Worm (Caenorhabditis elegans) whole organism, L3 larva: ENCODE measurements around the gene C15H11.11.

Experiments used
- R02D3.7 ChIP-seq: fragments of 150-350 bp; optimal IDR thresholded peaks from 2 replicates; lab custom pipeline; 2014; ENCODE audit warnings: missing biosample characterization, missing genetic modification characterization
- ZK546.5 ChIP-seq: sonication (generic microtip); optimal IDR thresholded peaks from 2 replicates; lab custom pipeline; 2017; ENCODE audit warnings: missing biosample characterization, missing genetic modification characterization
- ama-1 ChIP-seq: fragments of 150-350 bp; optimal IDR thresholded peaks from 2 replicates; lab custom pipeline; 2018
- ceh-82 ChIP-seq: fragments of 150-350 bp; optimal IDR thresholded peaks from 2 replicates; lab custom pipeline; 2014; ENCODE audit warnings: missing biosample characterization, missing genetic modification characterization
- daf-12 ChIP-seq: fragments of 150-350 bp; optimal IDR thresholded peaks from 2 replicates; lab custom pipeline; 2014; ENCODE audit warnings: missing biosample characterization, missing genetic modification reagents, missing genetic modification characterization
- egl-27 ChIP-seq: sonication (generic microtip); optimal IDR thresholded peaks from 4 replicates; lab custom pipeline; 2017; ENCODE audit warnings: missing biosample characterization, missing genetic modification reagents, missing genetic modification characterization
- egl-5 ChIP-seq: fragments of 150-350 bp; optimal IDR thresholded peaks from 2 replicates; lab custom pipeline; 2017; ENCODE audit warnings: missing biosample characterization, missing genetic modification reagents, missing genetic modification characterization, inconsistent platforms
- elt-1 ChIP-seq: fragments of 150-350 bp; optimal IDR thresholded peaks from 2 replicates; lab custom pipeline; 2014; ENCODE audit warnings: missing biosample characterization, missing genetic modification characterization
- elt-2 ChIP-seq: sonication (generic microtip); optimal IDR thresholded peaks from 2 replicates; lab custom pipeline; 2016; ENCODE audit warnings: missing genetic modification reagents, mild to moderate bottlenecking, missing genetic modification characterization, missing compliant biosample characterization
- elt-3 ChIP-seq, 3 experiments: fragments of 150-350 bp in 1 of 3; sonication (generic microtip) in 2 of 3; optimal IDR thresholded peaks; 2 replicates in 2 of 3; 4 replicates in 1 of 3; lab custom pipeline; 2014 to 2017; ENCODE audit warnings: missing biosample characterization in 3 of 3, missing genetic modification characterization in 3 of 3
- eor-1 ChIP-seq, 2 experiments: fragments of 150-350 bp; optimal IDR thresholded peaks; 2 replicates each; lab custom pipeline; 2014 to 2018; ENCODE audit warnings: missing biosample characterization in 2 of 2, missing genetic modification characterization in 2 of 2
- fkh-10 ChIP-seq: sonication (generic microtip); optimal IDR thresholded peaks from 2 replicates; lab custom pipeline; 2017; ENCODE audit warnings: missing biosample characterization, missing genetic modification reagents, missing genetic modification characterization
- fkh-2 ChIP-seq: fragments of 150-350 bp; optimal IDR thresholded peaks from 2 replicates; lab custom pipeline; 2014; ENCODE audit warnings: missing biosample characterization, missing genetic modification reagents, missing genetic modification characterization
- fos-1 ChIP-seq: fragments of 150-350 bp; optimal IDR thresholded peaks from 2 replicates; lab custom pipeline; 2014; ENCODE audit warnings: missing biosample characterization, missing genetic modification characterization
- hmg-11 ChIP-seq: sonication (generic microtip); optimal IDR thresholded peaks from 2 replicates; lab custom pipeline; 2016; ENCODE audit warnings: missing genetic modification characterization, missing compliant biosample characterization
- jun-1 ChIP-seq: fragments of 150-350 bp; optimal IDR thresholded peaks from 2 replicates; lab custom pipeline; 2014; ENCODE audit warnings: missing biosample characterization, missing genetic modification reagents, missing genetic modification characterization
- lin-15B ChIP-seq: fragments of 150-350 bp; optimal IDR thresholded peaks from 2 replicates; lab custom pipeline; 2014; ENCODE audit warnings: missing biosample characterization, missing genetic modification characterization
- lin-39 ChIP-seq: fragments of 150-350 bp; optimal IDR thresholded peaks from 2 replicates; lab custom pipeline; 2018; ENCODE audit warnings: missing biosample characterization, missing genetic modification reagents, missing genetic modification characterization
- lsy-12 ChIP-seq: sonication (generic microtip); optimal IDR thresholded peaks from 2 replicates; lab custom pipeline; 2016; ENCODE audit warnings: mild to moderate bottlenecking, missing genetic modification characterization, missing compliant biosample characterization
- mdl-1 ChIP-seq: fragments of 150-350 bp; optimal IDR thresholded peaks from 2 replicates; lab custom pipeline; 2014; ENCODE audit warnings: missing biosample characterization, missing genetic modification characterization
- mml-1 ChIP-seq: fragments of 150-350 bp; sonication (generic microtip); optimal IDR thresholded peaks from 3 replicates; lab custom pipeline; 2014; ENCODE audit warnings: missing biosample characterization, missing genetic modification characterization
- nfya-1 ChIP-seq: sonication (generic microtip); optimal IDR thresholded peaks from 2 replicates; lab custom pipeline; 2017; ENCODE audit warnings: missing genetic modification characterization, mild to moderate bottlenecking, missing compliant biosample characterization, antibody characterized with exemption, moderate library complexity; ENCODE audit not compliant: insufficient read depth
- nhr-23 ChIP-seq: fragments of 150-350 bp; optimal IDR thresholded peaks from 2 replicates; lab custom pipeline; 2014; ENCODE audit warnings: missing biosample characterization, missing genetic modification reagents, missing genetic modification characterization
- nhr-237 ChIP-seq: fragments of 150-350 bp; optimal IDR thresholded peaks from 2 replicates; lab custom pipeline; 2014; ENCODE audit warnings: missing biosample characterization, missing genetic modification characterization
- nhr-25 ChIP-seq: sonication (generic microtip); optimal IDR thresholded peaks from 2 replicates; lab custom pipeline; 2017; ENCODE audit warnings: missing biosample characterization, missing genetic modification characterization
- nhr-43 ChIP-seq: sonication (generic microtip); optimal IDR thresholded peaks from 2 replicates; lab custom pipeline; 2016; ENCODE audit warnings: mild to moderate bottlenecking, missing genetic modification characterization, missing compliant biosample characterization; ENCODE audit not compliant: poor library complexity, severe bottlenecking
- nhr-67 ChIP-seq: fragments of 150-350 bp; optimal IDR thresholded peaks from 2 replicates; lab custom pipeline; 2014; ENCODE audit warnings: missing biosample characterization, missing genetic modification characterization
- nhr-77 ChIP-seq: fragments of 150-350 bp; optimal IDR thresholded peaks from 2 replicates; lab custom pipeline; 2014; ENCODE audit warnings: missing biosample characterization, missing genetic modification characterization
- pha-4 ChIP-seq: fragments of 150-350 bp; optimal IDR thresholded peaks from 2 replicates; lab custom pipeline; 2014; ENCODE audit warnings: missing biosample characterization, missing genetic modification reagents, missing genetic modification characterization
- pqm-1 ChIP-seq: fragments of 150-350 bp; optimal IDR thresholded peaks from 2 replicates; lab custom pipeline; 2017; ENCODE audit warnings: missing biosample characterization, missing genetic modification characterization, inconsistent platforms
- tbx-2 ChIP-seq: sonication (generic microtip); optimal IDR thresholded peaks from 2 replicates; lab custom pipeline; 2016; ENCODE audit warnings: mild to moderate bottlenecking, missing genetic modification characterization, missing compliant biosample characterization
- unc-62 ChIP-seq: fragments of 150-350 bp; sonication (generic microtip); optimal IDR thresholded peaks from 4 replicates; lab custom pipeline; 2014; ENCODE audit warnings: missing biosample characterization, missing genetic modification reagents, missing genetic modification characterization
- zag-1 ChIP-seq: fragments of 150-350 bp; optimal IDR thresholded peaks from 2 replicates; lab custom pipeline; 2014; ENCODE audit warnings: missing biosample characterization, missing genetic modification characterization
- ztf-11 ChIP-seq: fragments of 150-350 bp; optimal IDR thresholded peaks from 2 replicates; lab custom pipeline; 2014; ENCODE audit warnings: missing biosample characterization, missing genetic modification characterization

Gene C15H11.11

ce11 chrV:14378986-14379385 is 36.3 kb upstream of the C15H11.11 start, which contains the start of gene npr-43:
Gene npr-43, minus strand, starts transcription at chrV:14379086.
- TF ChIP-seq eor-1 (tag; optimal IDR thresholded peaks at IDR 0.05; lab: Kevin White, UChicago) (no peak), nhr-67 (tag; lab: Kevin White, UChicago) (no peak), tbx-2 (no peak), R02D3.7 (tag; lab: Kevin White, UChicago) (no peak), ztf-11 (no peak), jun-1 (no peak), zag-1 (tag; lab: Kevin White, UChicago) (no peak), fos-1 (no peak), hmg-11 (tag; lab: Kevin White, UChicago) (no peak), fkh-10 (GFP tag; lab: Kevin White, UChicago) (no peak), fkh-2 (tag; lab: Kevin White, UChicago) (no peak), pha-4 (tag; lab: Kevin White, UChicago) (no peak), ZK546.5 (tag; lab: Kevin White, UChicago) (no peak), daf-12 (tag; lab: Kevin White, UChicago) (no peak), nfya-1 (tag; lab: Kevin White, UChicago) (no peak), nhr-77 (tag; lab: Kevin White, UChicago) (no peak), elt-1 (tag; lab: Kevin White, UChicago) (no peak)

- TF ChIP-seq lsy-12 (no peak), elt-1 (tag; lab: Kevin White, UChicago) (no peak), ZK546.5 (tag; lab: Kevin White, UChicago) (no peak), unc-62 (GFP tag; lab: Kevin White, UChicago) (no peak), nhr-43 (tag; lab: Kevin White, UChicago) (no peak), lin-39 (no peak), hmg-11 (tag; lab: Kevin White, UChicago) (no peak), R02D3.7 (tag; lab: Kevin White, UChicago) (no peak), egl-27 (tag; lab: Kevin White, UChicago) (no peak), nhr-25 (tag; lab: Kevin White, UChicago) (no peak), pqm-1 (tag; lab: Kevin White, UChicago) (no peak)
Observed at ce11 chrV:14380242-14380641, 35.1 kb upstream of the C15H11.11 start.

- TF ChIP-seq nhr-237, result no peak
Observed at ce11 chrV:14391830-14392229, 23.5 kb upstream of the C15H11.11 start, which contains the start of gene C15H11.10. Gene C15H11.10, plus strand, starts transcription at chrV:14392130.

ce11 chrV:14393504-14393903 is 21.8 kb upstream of the C15H11.11 start, which contains the start of gene C15H11.1:
Gene C15H11.1, plus strand, starts transcription at chrV:14393804.
- TF ChIP-seq fos-1 (no peak), eor-1 (tag; optimal IDR thresholded peaks at IDR 0.05; lab: Kevin White, UChicago) (no peak), lin-39 (no peak)
- TF ChIP-seq, all 47 proteins: peak for 0

ce11 chrV:14394743-14395142 is 20.6 kb upstream of the C15H11.11 start, which contains the start of gene C15H11.13:
Gene C15H11.13, plus strand, starts transcription at chrV:14395043.
- TF ChIP-seq mml-1 (tag; lab: Kevin White, UChicago) (no peak), nhr-23 (tag; lab: Kevin White, UChicago) (no peak), ZK546.5 (tag; lab: Kevin White, UChicago) (no peak), lin-39 (no peak), elt-2 (tag; lab: Kevin White, UChicago) (no peak), ama-1 (lab: Kevin White, UChicago) (no peak), egl-5 (tag; lab: Kevin White, UChicago) (no peak), elt-1 (tag; lab: Kevin White, UChicago) (no peak), ceh-82 (tag; lab: Kevin White, UChicago) (no peak), R02D3.7 (tag; lab: Kevin White, UChicago) (no peak), zag-1 (tag; lab: Kevin White, UChicago) (no peak), ztf-11 (no peak), elt-3 (tag; optimal IDR thresholded peaks at IDR 0.05; lab: Kevin White, UChicago) (no peak), mdl-1 (no peak), nhr-237 (no peak), lin-15B (tag; lab: Kevin White, UChicago) (no peak), nhr-43 (tag; lab: Kevin White, UChicago) (no peak)
- TF ChIP-seq, all 47 proteins: peak for 0
